Worm (Caenorhabditis elegans) whole organism, midembryonic: Measurements from ENCODE around the gene sex-1.

Experiments
- flt-1 ChIP-seq: fragments of 200-800 bp; sonication (Bioruptor generic); IDR thresholded peaks from 2 replicates; pipeline ENCODE4 v1.3.6; 2022; ENCODE audit warnings: missing genetic modification characterization, missing compliant biosample characterization
- klf-2 ChIP-seq: fragments of 200-800 bp; sonication (Bioruptor generic); conservative IDR thresholded peaks from 2 replicates; pipeline ENCODE4 v1.3.6; 2022; ENCODE audit warnings: missing genetic modification reagents, missing genetic modification characterization, missing compliant biosample characterization
- ref-1 ChIP-seq: fragments of 200-800 bp; sonication (Bioruptor generic); conservative IDR thresholded peaks from 2 replicates; pipeline ENCODE4 v1.3.6; 2022; ENCODE audit warnings: missing genetic modification reagents, missing genetic modification characterization, missing compliant biosample characterization
- ztf-23 ChIP-seq: fragments of 200-800 bp; sonication (Bioruptor generic); IDR thresholded peaks from 2 replicates; pipeline ENCODE4 v1.3.6; 2022; ENCODE audit warnings: missing genetic modification reagents, missing genetic modification characterization, missing compliant biosample characterization

DNA sequence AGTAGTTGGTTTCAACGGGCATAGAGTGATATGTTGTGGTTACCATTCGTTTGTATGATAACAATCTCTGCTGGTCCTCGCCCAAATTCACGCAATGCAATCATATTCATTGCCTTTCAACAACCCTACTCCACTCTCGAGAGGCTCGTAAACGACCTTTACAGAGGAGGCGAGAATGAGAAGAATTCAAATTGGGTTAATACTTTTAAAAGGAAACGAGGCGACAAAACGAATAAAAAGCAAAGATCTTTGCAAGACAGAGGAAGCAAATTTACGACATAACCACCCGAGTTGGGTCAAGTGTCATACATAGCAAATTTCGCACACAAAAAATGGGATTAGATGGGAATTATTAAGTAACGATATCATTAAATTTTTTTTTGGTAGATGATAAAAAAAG, 27.2 kb upstream of the sex-1 start:
- no peak for TF ChIP-seq ztf-23 (GFP tag; lab: Robert Waterston, UW)
- TF ChIP-seq flt-1 (GFP tag; lab: Robert Waterston, UW), result no peak
- TF ChIP-seq ref-1 (GFP tag; lab: Robert Waterston, UW), result no peak
- TF ChIP-seq klf-2 (GFP tag; lab: Robert Waterston, UW), result no peak
